Worm (Caenorhabditis elegans): ENCODE data around the gene mboa-6.

The mboa-6 gene

DNA sequence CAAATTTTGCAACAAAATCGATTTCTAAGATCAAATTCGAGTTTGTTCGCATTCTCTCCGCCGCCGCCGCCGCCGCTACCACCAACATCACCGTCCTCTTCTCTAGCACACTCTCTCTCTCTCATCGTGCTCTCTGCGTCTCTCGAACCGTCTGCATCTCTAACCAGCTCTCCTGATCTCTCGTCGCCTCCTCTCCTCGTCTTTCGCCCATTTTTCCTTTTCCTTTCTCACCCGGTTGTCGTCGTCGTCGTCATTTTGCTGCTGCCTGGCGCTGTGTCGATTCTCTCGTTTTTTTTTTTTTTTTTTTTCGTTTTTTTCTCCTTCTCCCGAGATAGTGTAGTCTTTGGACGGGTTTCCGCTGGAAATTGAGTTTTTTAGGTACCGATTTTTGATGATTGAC lies 35.3 kb downstream of the mboa-6 start (continued):
- no peak for TF ChIP-seq nhr-12 (tag; optimal IDR thresholded peaks at IDR 0.05)

DNA sequence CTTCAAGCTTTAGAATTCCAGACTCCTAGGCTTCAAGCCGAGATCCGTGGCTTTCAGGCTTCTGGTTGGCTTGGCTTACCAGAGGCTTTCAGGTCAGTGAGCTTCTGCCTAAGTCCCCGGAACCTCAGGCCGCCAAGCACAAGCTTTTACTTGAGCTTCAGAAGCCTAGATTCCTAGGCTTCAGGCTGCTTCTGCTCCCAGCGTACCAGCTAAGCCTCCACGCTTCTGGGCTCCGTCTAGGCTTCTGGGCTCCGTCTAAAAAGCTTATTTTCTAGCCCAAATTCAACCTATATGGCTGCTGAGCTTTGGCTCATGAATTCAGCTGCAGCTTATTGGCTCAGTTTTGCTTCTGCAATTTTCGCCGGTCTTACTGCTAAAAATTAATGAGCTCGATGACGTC lies 36.0 kb downstream of the mboa-6 start:
- TF ChIP-seq nhr-10 (tag; optimal IDR thresholded peaks at IDR 0.05), result no peak
- peak; percentile 46 for TF ChIP-seq sma-9 (GFP tag; optimal IDR thresholded peaks at IDR 0.05)
- TF ChIP-seq sma-9 (tag; optimal IDR thresholded peaks at IDR 0.05), result no peak

DNA sequence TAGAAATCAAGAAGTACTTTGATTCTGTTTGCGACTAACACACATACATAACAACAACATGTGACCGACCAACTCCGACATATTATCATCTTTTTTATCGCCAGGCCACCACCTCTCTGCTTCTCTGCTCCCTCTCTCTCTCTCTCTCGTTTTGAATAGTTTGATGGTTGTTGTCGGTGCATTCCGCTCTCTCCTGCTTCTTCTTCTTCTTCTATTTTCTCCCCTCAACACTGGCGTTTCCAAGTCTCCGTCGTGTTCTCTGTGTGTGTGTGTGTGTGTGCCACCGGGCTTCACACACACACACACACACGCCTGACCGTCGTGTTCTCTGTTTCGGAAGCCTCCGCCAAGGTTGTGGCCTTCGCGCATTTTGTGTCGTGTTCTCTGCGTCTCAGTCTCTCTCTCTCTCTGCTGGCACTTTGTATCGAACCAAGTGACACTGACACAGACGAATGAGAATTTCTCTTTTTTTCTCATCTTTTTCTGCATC lies 36.7 kb downstream of the mboa-6 start:
- peak; percentile 95 for TF ChIP-seq unc-62 (GFP tag; optimal IDR thresholded peaks at IDR 0.05)
- TF ChIP-seq mab-5 (tag; optimal IDR thresholded peaks at IDR 0.05), result peak; percentile 96
- peak; percentile 86 for TF ChIP-seq unc-55 (GFP tag; optimal IDR thresholded peaks at IDR 0.05)
- TF ChIP-seq peb-1 (tag; optimal IDR thresholded peaks at IDR 0.05), result peak; percentile 97
- TF ChIP-seq skn-1 (tag; optimal IDR thresholded peaks at IDR 0.05), result peak; percentile 92
- TF ChIP-seq aly-2 (tag; optimal IDR thresholded peaks at IDR 0.05), result no peak
- peak; percentile 85 for TF ChIP-seq lin-11 (tag; optimal IDR thresholded peaks at IDR 0.05)
- peak; percentile 97 for TF ChIP-seq crh-2 (tag; optimal IDR thresholded peaks at IDR 0.05)
- TF ChIP-seq ceh-16 (tag; optimal IDR thresholded peaks at IDR 0.05), result peak; percentile 87
- peak; percentile 53 for TF ChIP-seq ZK546.5 (tag; optimal IDR thresholded peaks at IDR 0.05)
- peak; percentile 100 for TF ChIP-seq F13H6.1 (tag; optimal IDR thresholded peaks at IDR 0.05)
- no peak for TF ChIP-seq nhr-23 (tag; optimal IDR thresholded peaks at IDR 0.05)
- no peak for TF ChIP-seq nhr-12 (tag; optimal IDR thresholded peaks at IDR 0.05)
- TF ChIP-seq blmp-1 (tag; optimal IDR thresholded peaks at IDR 0.05; ENCODE audit: insufficient read depth), result peak; percentile 98
- TF ChIP-seq mdl-1 (tag; optimal IDR thresholded peaks at IDR 0.05), result peak; percentile 97 to 98
- TF ChIP-seq nhr-11 (tag; optimal IDR thresholded peaks at IDR 0.05), result peak; percentile 36
- peak; percentile 74 for TF ChIP-seq elt-1 (tag; optimal IDR thresholded peaks at IDR 0.05)
- peak; percentile 83 for TF ChIP-seq nhr-237 (tag; optimal IDR thresholded peaks at IDR 0.05)
- no peak for TF ChIP-seq lin-39 (tag; optimal IDR thresholded peaks at IDR 0.05)
- peak; percentile 86 for TF ChIP-seq nhr-77 (tag; optimal IDR thresholded peaks at IDR 0.05)
- TF ChIP-seq nhr-10 (tag; optimal IDR thresholded peaks at IDR 0.05), result peak; percentile 54
- peak; percentile 94 for TF ChIP-seq nhr-6 (tag; optimal IDR thresholded peaks at IDR 0.05)
- peak; percentile 97 for TF ChIP-seq sem-4 (tag; optimal IDR thresholded peaks at IDR 0.05)
- TF ChIP-seq ztf-1 (GFP tag; conservative IDR thresholded peaks at IDR 0.05), result no peak
- peak; percentile 41 for TF ChIP-seq ztf-11 (tag; optimal IDR thresholded peaks at IDR 0.05)
- TF ChIP-seq nhr-25 (tag; optimal IDR thresholded peaks at IDR 0.05), result peak; percentile 99
- peak; percentile 95 for TF ChIP-seq nhr-129 (tag; optimal IDR thresholded peaks at IDR 0.05)
- peak; percentile 100 for TF ChIP-seq Y55F3AM.14 (GFP tag; optimal IDR thresholded peaks at IDR 0.05)
- TF ChIP-seq ztf-4 (tag; optimal IDR thresholded peaks at IDR 0.05), result peak; percentile 94
- TF ChIP-seq lin-13 (GFP tag; optimal IDR thresholded peaks at IDR 0.05), result peak; percentile 93
- TF ChIP-seq R02D3.7 (tag; optimal IDR thresholded peaks at IDR 0.05), result peak; percentile 46
- TF ChIP-seq mbf-1 (tag; optimal IDR thresholded peaks at IDR 0.05), result no peak
- TF ChIP-seq nhr-21 (tag; optimal IDR thresholded peaks at IDR 0.05), result peak; percentile 99
- TF ChIP-seq fos-1 (tag; optimal IDR thresholded peaks at IDR 0.05), result peak; percentile 97
- peak; percentile 77 for TF ChIP-seq snpc-4 (tag; optimal IDR thresholded peaks at IDR 0.05)
- peak; percentile 80 to 95 for TF ChIP-seq lsy-2 (tag; optimal IDR thresholded peaks at IDR 0.05)
- no peak for TF ChIP-seq unc-39 (tag; optimal IDR thresholded peaks at IDR 0.05)
- TF ChIP-seq egl-27 (tag; optimal IDR thresholded peaks at IDR 0.05), result peak; percentile 100
- peak; percentile 86 for TF ChIP-seq gmeb-1 (tag; optimal IDR thresholded peaks at IDR 0.05)
- no peak for TF ChIP-seq ama-1 (optimal IDR thresholded peaks at IDR 0.05)
- TF ChIP-seq sma-3 (GFP tag; optimal IDR thresholded peaks at IDR 0.05), result peak; percentile 99
- peak; percentile 19 for TF ChIP-seq alr-1 (tag; optimal IDR thresholded peaks at IDR 0.05)
- TF ChIP-seq C34F6.9 (tag; optimal IDR thresholded peaks at IDR 0.05), result peak; percentile 95
- peak; percentile 100 for TF ChIP-seq sma-9 (GFP tag; optimal IDR thresholded peaks at IDR 0.05)
- TF ChIP-seq sma-9 (tag; optimal IDR thresholded peaks at IDR 0.05), result peak; percentile 100
- TF ChIP-seq elt-3 (tag; optimal IDR thresholded peaks at IDR 0.05), result no peak
- TF ChIP-seq dmd-4 (tag; optimal IDR thresholded peaks at IDR 0.05), result peak; percentile 34
- peak; percentile 84 for TF ChIP-seq ceh-82 (tag; optimal IDR thresholded peaks at IDR 0.05)
- peak; percentile 95 for TF ChIP-seq zag-1 (tag; optimal IDR thresholded peaks at IDR 0.05)
